Fruit fly (Drosophila melanogaster) Kc167 (cell line): ENCODE results near the gene CG32437.

Source experiments
- h ChIP-seq: fragments of >200 bp; optimal IDR thresholded peaks from 3 replicates; lab custom pipeline; 2018; ENCODE audit warnings: missing external identifiers
- psq ChIP-seq: fragments of >200 bp; optimal IDR thresholded peaks from 2 replicates; lab custom pipeline; 2017; ENCODE audit warnings: missing external identifiers
- ttk ChIP-seq: sonication (Bioruptor generic); optimal IDR thresholded peaks from 2 replicates; lab custom pipeline; 2017; ENCODE audit warnings: missing external identifiers

DNA sequence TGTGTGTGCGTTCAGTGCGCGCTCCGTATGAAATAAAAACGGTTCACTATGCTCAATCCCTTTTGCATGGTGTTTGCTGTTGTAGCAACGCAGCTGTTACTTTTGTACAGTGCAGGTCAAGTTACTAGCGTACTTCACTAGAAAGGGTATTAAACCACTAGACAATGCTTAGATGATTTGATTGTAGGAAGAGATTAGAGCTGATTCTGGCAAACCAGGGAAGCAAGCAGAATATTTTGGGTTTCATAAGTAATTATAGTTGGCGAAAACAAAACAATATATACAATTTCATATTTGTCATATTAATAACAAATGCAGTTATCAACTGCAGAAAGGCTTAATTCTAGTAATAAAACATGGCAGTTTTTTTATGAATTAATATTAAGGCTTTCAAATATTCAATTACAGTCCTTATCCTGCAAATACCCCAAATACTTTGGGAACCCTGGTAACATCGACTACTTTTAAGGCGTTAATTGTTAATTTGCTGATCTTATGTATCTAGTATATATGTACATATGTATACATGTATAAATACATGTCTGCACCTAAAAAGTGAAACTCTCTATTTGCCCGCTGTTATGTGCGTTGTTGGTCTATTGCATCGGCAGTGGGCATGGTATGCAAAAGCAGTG, 10.2 kb upstream of the CG32437 start:
- no peak for TF ChIP-seq psq (lab: Kevin White, UChicago)
- no peak for TF ChIP-seq h (lab: Kevin White, UChicago)
- no peak for TF ChIP-seq ttk (lab: Kevin White, UChicago)
